Worm (Caenorhabditis elegans): ENCODE data around the gene T23F2.4.

T23F2.4 gene

ce11 chrX:5492820-5493382, 22.0 kb downstream of the T23F2.4 start, which contains the start of the genes bus-8A and bus-8B:
Gene bus-8A (plus strand): TSS chrX:5492915.
Gene bus-8B (plus strand): TSS chrX:5493332.
- TF ChIP-seq F23B12.7 (tag; optimal IDR thresholded peaks at IDR 0.05; ENCODE audit: insufficient read depth), result no peak
- TF ChIP-seq Y53G8AR.9 (GFP tag; conservative IDR thresholded peaks at IDR 0.05), result no peak
- TF ChIP-seq zfh-2 (GFP tag; conservative IDR thresholded peaks at IDR 0.05), result 0 out of 2 replicates have a peak, but pooled peaks have one; percentile 34

- no peak for TF ChIP-seq attf-6 (GFP tag; IDR thresholded peaks at IDR 0.05)
Observed at ce11 chrX:5489538-5489937, 25.3 kb downstream of the T23F2.4 start, which contains the start of gene F55D1.1. Gene F55D1.1 (plus strand): TSS chrX:5489838.

- TF ChIP-seq nhr-80 (tag; optimal IDR thresholded peaks at IDR 0.05) (no peak), lir-1 (GFP tag; conservative IDR thresholded peaks at IDR 0.05) (no peak), ekl-4 (GFP tag; IDR thresholded peaks at IDR 0.05) (no peak), ztf-25 (GFP tag; IDR thresholded peaks at IDR 0.05) (no peak), K11D2.4 (GFP tag; IDR thresholded peaks at IDR 0.05) (no peak), lin-54 (GFP tag; optimal IDR thresholded peaks at IDR 0.05) (no peak), zfh-2 (GFP tag; conservative IDR thresholded peaks at IDR 0.05) (0 out of 2 replicates have a peak, but pooled peaks have one; percentile 17), lag-1 (GFP tag; IDR thresholded peaks at IDR 0.05) (no peak), nhr-179 (tag; optimal IDR thresholded peaks at IDR 0.05) (no peak)
Observed at ce11 chrX:5488867-5489266, 26.0 kb downstream of the T23F2.4 start.

- TF ChIP-seq ztf-18 (tag; optimal IDR thresholded peaks at IDR 0.05), result peak; percentile 78
- no peak for TF ChIP-seq hmg-20 (GFP tag; IDR thresholded peaks at IDR 0.05)
Observed at ce11 chrX:5485931-5486537, 28.9 kb downstream of the T23F2.4 start, which contains the start of gene C25F6.1. Gene C25F6.1 (plus strand): TSS chrX:5486487.

ce11 chrX:5485284-5485927, 29.5 kb downstream of the T23F2.4 start:
- TF ChIP-seq D2030.7 (GFP tag; IDR thresholded peaks at IDR 0.05), result peak; percentile 73; the same call in 1 of the 2 replicates
- no peak for TF ChIP-seq cebp-1 (GFP tag; IDR thresholded peaks at IDR 0.05)
- peak; percentile 33 for TF ChIP-seq cebp-1 (tag; optimal IDR thresholded peaks at IDR 0.05)
- TF ChIP-seq lin-54 (GFP tag; optimal IDR thresholded peaks at IDR 0.05), result peak; percentile 9
- TF ChIP-seq ets-4 (GFP tag; optimal IDR thresholded peaks at IDR 0.05), result no peak
- TF ChIP-seq ztf-25 (GFP tag; IDR thresholded peaks at IDR 0.05), result 0 out of 2 replicates have a peak, but pooled peaks have one; percentile 28
- TF ChIP-seq pbrm-1 (GFP tag; IDR thresholded peaks at IDR 0.05), result peak; percentile 53
- TF ChIP-seq nhr-90 (tag; optimal IDR thresholded peaks at IDR 0.05), result peak; percentile 60
- peak; percentile 68 for TF ChIP-seq him-1 (tag; optimal IDR thresholded peaks at IDR 0.05)
- peak; percentile 73 for TF ChIP-seq die-1 (tag; optimal IDR thresholded peaks at IDR 0.05)
- TF ChIP-seq let-607 (tag; optimal IDR thresholded peaks at IDR 0.05), result peak in 1 of 2 experiments; percentile 17
- peak; percentile 54 for TF ChIP-seq ztf-18 (tag; optimal IDR thresholded peaks at IDR 0.05)
- TF ChIP-seq B0261.1 (tag; optimal IDR thresholded peaks at IDR 0.05), result peak; percentile 78
- no peak for TF ChIP-seq hsf-1 (GFP tag; IDR thresholded peaks at IDR 0.05)
- peak; percentile 62 for TF ChIP-seq dox-1 (GFP tag; IDR thresholded peaks at IDR 0.05)
- TF ChIP-seq nhr-80 (tag; optimal IDR thresholded peaks at IDR 0.05), result no peak
- peak; percentile 85 for TF ChIP-seq tbp1 (GFP tag; optimal IDR thresholded peaks at IDR 0.05)
- peak; percentile 15 for TF ChIP-seq snpc-4 (GFP tag; optimal IDR thresholded peaks at IDR 0.05)
- peak in 3 of 4 experiments; percentile 5 to 56 (median 6) for TF ChIP-seq snpc-4 (tag; optimal IDR thresholded peaks at IDR 0.05)
- TF ChIP-seq snpc-3.4 (tag; optimal IDR thresholded peaks at IDR 0.05), result peak; percentile 63
- TF ChIP-seq ZK185.1 (tag; optimal IDR thresholded peaks at IDR 0.05; ENCODE audit: poor library complexity, severe bottlenecking), result peak; percentile 36
- peak; percentile 83 for TF ChIP-seq lin-26 (GFP tag; IDR thresholded peaks at IDR 0.05)
- TF ChIP-seq rpc-1 (optimal IDR thresholded peaks at IDR 0.05), result peak; percentile 77
- peak; percentile 87 for TF ChIP-seq rpc-1 (tag; optimal IDR thresholded peaks at IDR 0.05)
- TF ChIP-seq hmg-1.2 (GFP tag; IDR thresholded peaks at IDR 0.05), result peak; percentile 41; the same call in 1 of the 2 replicates
- TF ChIP-seq snpc-1.3 (tag; optimal IDR thresholded peaks at IDR 0.05; ENCODE audit: insufficient read depth), result no peak
- TF ChIP-seq bed-1 (GFP tag; IDR thresholded peaks at IDR 0.05), result no peak
